Worm (Caenorhabditis elegans): ENCODE data around the gene acp-3.

ce11 chrII:8467809-8468208 lies 30.9 kb upstream of the acp-3 start, which contains the start of gene M05D6.2:
- TF ChIP-seq ceh-36 (tag; optimal IDR thresholded peaks at IDR 0.05) (no peak), B0310.2 (tag; optimal IDR thresholded peaks at IDR 0.05) (no peak), flt-1 (GFP tag; IDR thresholded peaks at IDR 0.05) (no peak), ama-1 (optimal IDR thresholded peaks at IDR 0.05) (no peak), sea-1 (GFP tag; conservative IDR thresholded peaks at IDR 0.05) (no peak), pes-1 (GFP tag; IDR thresholded peaks at IDR 0.05) (no peak), scrt-1 (GFP tag; IDR thresholded peaks at IDR 0.05) (no peak), hnd-1 (tag; optimal IDR thresholded peaks at IDR 0.05) (no peak), ceh-13 (GFP tag; optimal IDR thresholded peaks at IDR 0.05) (no peak), aly-1 (tag; optimal IDR thresholded peaks at IDR 0.05) (no peak)

Measured in whole organism, early embryonic.